Worm (Caenorhabditis elegans): Measurements from ENCODE around the gene ZC266.1.

Gene ZC266.1

ce11 chrV:4686680-4687470 lies 13.2 kb downstream of the ZC266.1 start, which contains the start of gene taf-10:
taf-10 (plus strand) TSS chrV:4687103.
- no peak for TF ChIP-seq tbx-11 (GFP tag; IDR thresholded peaks at IDR 0.05)
- TF ChIP-seq hnd-1 (tag; optimal IDR thresholded peaks at IDR 0.05) = no peak
- TF ChIP-seq aly-1 (tag; optimal IDR thresholded peaks at IDR 0.05) = no peak
- no peak for TF ChIP-seq B0310.2 (tag; optimal IDR thresholded peaks at IDR 0.05)
- TF ChIP-seq F13C5.2 (tag; optimal IDR thresholded peaks at IDR 0.05) = peak; percentile 54

- TF ChIP-seq ceh-36 (tag; optimal IDR thresholded peaks at IDR 0.05) (peak; percentile 73), ama-1 (optimal IDR thresholded peaks at IDR 0.05) (no peak)
Measured at ce11 chrV:4684137-4684536, 16.0 kb downstream of the ZC266.1 start.

- no peak for TF ChIP-seq tbx-11 (GFP tag; IDR thresholded peaks at IDR 0.05)
- TF ChIP-seq ets-7 (tag; optimal IDR thresholded peaks at IDR 0.05) = no peak
- no peak for TF ChIP-seq pes-1 (GFP tag; IDR thresholded peaks at IDR 0.05)
- TF ChIP-seq tra-4 (tag; optimal IDR thresholded peaks at IDR 0.05) = no peak
- TF ChIP-seq aly-1 (tag; optimal IDR thresholded peaks at IDR 0.05) = no peak
- TF ChIP-seq hmbx-1 (tag; optimal IDR thresholded peaks at IDR 0.05) = no peak
- no peak for TF ChIP-seq ceh-13 (GFP tag; optimal IDR thresholded peaks at IDR 0.05)
- TF ChIP-seq ceh-36 (tag; optimal IDR thresholded peaks at IDR 0.05) = no peak
- TF ChIP-seq flt-1 (GFP tag; IDR thresholded peaks at IDR 0.05) = no peak
- no peak for TF ChIP-seq hnd-1 (tag; optimal IDR thresholded peaks at IDR 0.05)
- TF ChIP-seq F13C5.2 (tag; optimal IDR thresholded peaks at IDR 0.05) = no peak
- TF ChIP-seq tbx-37 (GFP tag; conservative IDR thresholded peaks at IDR 0.05) = no peak
Measured at ce11 chrV:4681670-4682069, 18.4 kb downstream of the ZC266.1 start, which contains the start of gene K03B4.4. K03B4.4 (plus strand) TSS chrV:4681970.

ce11 chrV:4676812-4677211 lies 23.3 kb downstream of the ZC266.1 start:
- TF ChIP-seq pes-1 (GFP tag; IDR thresholded peaks at IDR 0.05) (no peak), ceh-13 (GFP tag; optimal IDR thresholded peaks at IDR 0.05) (no peak), ceh-36 (tag; optimal IDR thresholded peaks at IDR 0.05) (no peak), scrt-1 (GFP tag; IDR thresholded peaks at IDR 0.05) (no peak), hnd-1 (tag; optimal IDR thresholded peaks at IDR 0.05) (no peak), ama-1 (optimal IDR thresholded peaks at IDR 0.05) (no peak), aly-1 (tag; optimal IDR thresholded peaks at IDR 0.05) (no peak), tbx-37 (GFP tag; conservative IDR thresholded peaks at IDR 0.05) (no peak), B0310.2 (tag; optimal IDR thresholded peaks at IDR 0.05) (no peak), ets-7 (tag; optimal IDR thresholded peaks at IDR 0.05) (no peak), sea-1 (GFP tag; conservative IDR thresholded peaks at IDR 0.05) (no peak), hmg-4 (GFP tag; optimal IDR thresholded peaks at IDR 0.05) (no peak)

ce11 chrV:4676092-4676491 lies 24.0 kb downstream of the ZC266.1 start, which contains the start of gene K03B4.6:
K03B4.6 (minus strand) TSS chrV:4676192.
- TF ChIP-seq F13C5.2 (tag; optimal IDR thresholded peaks at IDR 0.05) = no peak

- TF ChIP-seq tbx-37 (GFP tag; conservative IDR thresholded peaks at IDR 0.05) (no peak), ama-1 (optimal IDR thresholded peaks at IDR 0.05) (no peak), B0310.2 (tag; optimal IDR thresholded peaks at IDR 0.05) (no peak), tbx-11 (GFP tag; IDR thresholded peaks at IDR 0.05) (no peak), hmg-4 (GFP tag; optimal IDR thresholded peaks at IDR 0.05) (no peak), ets-7 (tag; optimal IDR thresholded peaks at IDR 0.05) (no peak), flt-1 (GFP tag; IDR thresholded peaks at IDR 0.05) (no peak)
Measured at ce11 chrV:4674506-4674905, 25.6 kb downstream of the ZC266.1 start, which contains the start of gene K03B4.8. K03B4.8 (minus strand) TSS chrV:4674606.

DNA sequence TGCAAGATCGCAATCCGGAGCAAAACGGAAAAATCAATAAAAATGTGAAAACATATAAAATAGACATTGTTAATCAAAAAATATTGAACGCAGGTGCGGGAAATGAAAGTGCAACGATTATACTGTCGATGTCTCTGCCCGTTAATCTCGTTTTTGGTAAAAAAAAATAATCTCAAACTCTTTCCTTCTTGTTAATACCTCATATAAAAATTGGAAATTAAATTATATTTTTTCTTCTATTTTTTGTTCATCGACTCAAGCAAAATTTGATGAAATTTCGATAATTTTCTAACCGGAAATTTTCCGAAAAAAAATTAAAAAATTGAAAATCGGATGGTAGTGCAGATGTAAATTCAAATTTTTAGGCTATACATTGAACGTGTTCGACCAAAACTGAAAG lies 27.6 kb downstream of the ZC266.1 start, which contains the start of gene K03B4.9:
Gene K03B4.9 (minus strand): TSS at position 101 of the 400 bp plus-strand sequence.
- TF ChIP-seq hmbx-1 (tag; optimal IDR thresholded peaks at IDR 0.05) = no peak
- TF ChIP-seq aly-1 (tag; optimal IDR thresholded peaks at IDR 0.05) = no peak

ce11 chrV:4668636-4669035 lies 31.5 kb downstream of the ZC266.1 start, which contains the start of gene srx-77:
srx-77 (minus strand) TSS chrV:4668736.
- TF ChIP-seq ets-7 (tag; optimal IDR thresholded peaks at IDR 0.05) (no peak), tbx-11 (GFP tag; IDR thresholded peaks at IDR 0.05) (no peak), pes-1 (GFP tag; IDR thresholded peaks at IDR 0.05) (no peak), B0310.2 (tag; optimal IDR thresholded peaks at IDR 0.05) (no peak), hmg-4 (GFP tag; optimal IDR thresholded peaks at IDR 0.05) (no peak), tbx-37 (GFP tag; conservative IDR thresholded peaks at IDR 0.05) (no peak), tra-4 (tag; optimal IDR thresholded peaks at IDR 0.05) (no peak), sea-1 (GFP tag; conservative IDR thresholded peaks at IDR 0.05) (no peak), flt-1 (GFP tag; IDR thresholded peaks at IDR 0.05) (no peak), F13C5.2 (tag; optimal IDR thresholded peaks at IDR 0.05) (no peak)

ce11 chrV:4667062-4667461 lies 33.0 kb downstream of the ZC266.1 start:
- no peak for TF ChIP-seq tbx-11 (GFP tag; IDR thresholded peaks at IDR 0.05)
- peak; percentile 19 for TF ChIP-seq aly-1 (tag; optimal IDR thresholded peaks at IDR 0.05)
- TF ChIP-seq ceh-13 (GFP tag; optimal IDR thresholded peaks at IDR 0.05) = no peak
- TF ChIP-seq tbx-37 (GFP tag; conservative IDR thresholded peaks at IDR 0.05) = no peak
